Fruit fly (Drosophila melanogaster) whole organism, embryonic: ENCODE data around the gene mon2.

Experiments used
- ATbp ChIP-seq: fragments of 200-800 bp; sonication (Bioruptor generic); optimal IDR thresholded peaks from 2 replicates; lab custom pipeline; 2017; ENCODE audit warnings: missing biosample characterization, mild to moderate bottlenecking, missing genetic modification characterization, missing genetic modification reagents
- Awh ChIP-seq: fragments of 200-800 bp; sonication (Bioruptor generic); IDR thresholded peaks from 2 replicates; pipeline ENCODE4, ENCODE4 v1.3.6; 2022; ENCODE audit warnings: missing biosample characterization, missing genetic modification characterization
- Bteb2 ChIP-seq: fragments of 200-800 bp; sonication (Bioruptor generic); optimal IDR thresholded peaks from 2 replicates; lab custom pipeline; 2016; ENCODE audit warnings: missing biosample characterization, missing genetic modification characterization
- CG10147 ChIP-seq: fragments of 200-800 bp; sonication (Bioruptor generic); optimal IDR thresholded peaks from 2 replicates; lab custom pipeline; 2019; ENCODE audit warnings: missing biosample characterization, mild to moderate bottlenecking, missing genetic modification characterization, moderate library complexity
- CG10209 ChIP-seq: fragments of 200-800 bp; sonication (Bioruptor generic); optimal IDR thresholded peaks from 3 replicates; lab custom pipeline; 2017; ENCODE audit warnings: missing biosample characterization, mild to moderate bottlenecking, missing genetic modification characterization, missing genetic modification reagents
- CG10274 ChIP-seq: fragments of 200-800 bp; sonication (Bioruptor generic); optimal IDR thresholded peaks from 3 replicates; lab custom pipeline; 2017; ENCODE audit warnings: missing biosample characterization, mild to moderate bottlenecking, missing genetic modification characterization
- CG10462 ChIP-seq: fragments of 200-800 bp; sonication (Bioruptor generic); optimal IDR thresholded peaks from 2 replicates; lab custom pipeline; 2016; ENCODE audit warnings: missing biosample characterization, missing genetic modification characterization
- CG10654 ChIP-seq: fragments of 200-800 bp; sonication (Bioruptor generic); optimal IDR thresholded peaks from 2 replicates; lab custom pipeline; 2016; ENCODE audit warnings: missing biosample characterization, missing genetic modification characterization
- CG10979 ChIP-seq: fragments of 200-800 bp; sonication (Bioruptor generic); optimal IDR thresholded peaks from 2 replicates; lab custom pipeline; 2018; ENCODE audit warnings: missing biosample characterization, mild to moderate bottlenecking, missing genetic modification characterization, moderate library complexity
- CG11456 ChIP-seq: fragments of 200-800 bp; sonication (Bioruptor generic); IDR thresholded peaks from 3 replicates; pipeline ENCODE4 v1.3.6; 2022; ENCODE audit warnings: missing biosample characterization, missing genetic modification characterization
- CG13624 ChIP-seq: fragments of 200-800 bp; sonication (Bioruptor generic); optimal IDR thresholded peaks from 2 replicates; lab custom pipeline; 2016; ENCODE audit warnings: missing biosample characterization, missing genetic modification characterization
- CG13775 ChIP-seq: fragments of 200-800 bp; sonication (Bioruptor generic); optimal IDR thresholded peaks from 3 replicates; lab custom pipeline; 2017; ENCODE audit warnings: missing biosample characterization, mild to moderate bottlenecking, missing genetic modification characterization
- CG17385 ChIP-seq: fragments of 200-800 bp; sonication (Bioruptor generic); optimal IDR thresholded peaks from 3 replicates; lab custom pipeline; 2018; ENCODE audit warnings: missing biosample characterization, mild to moderate bottlenecking, missing genetic modification characterization
- CG2712 ChIP-seq: fragments of 200-800 bp; optimal IDR thresholded peaks from 3 replicates; lab custom pipeline; 2019; ENCODE audit warnings: missing biosample characterization, mild to moderate bottlenecking, missing genetic modification characterization, moderate library complexity
- CG3065 ChIP-seq: fragments of 200-800 bp; sonication (Bioruptor generic); optimal IDR thresholded peaks from 2 replicates; lab custom pipeline; 2016; ENCODE audit warnings: missing biosample characterization, missing genetic modification characterization
- CG32532 ChIP-seq: fragments of 200-800 bp; sonication (Bioruptor generic); IDR thresholded peaks from 2 replicates; pipeline ENCODE4 v1.3.6; 2022; ENCODE audit warnings: missing biosample characterization, missing genetic modification characterization
- CG3407 ChIP-seq: fragments of 200-800 bp; sonication (Bioruptor generic); optimal IDR thresholded peaks from 2 replicates; lab custom pipeline; 2018; ENCODE audit warnings: missing biosample characterization, mild to moderate bottlenecking, missing genetic modification characterization
- CG34422 ChIP-seq: fragments of 200-800 bp; sonication (Bioruptor generic); IDR thresholded peaks from 3 replicates; pipeline ENCODE4 v1.3.6; 2022; ENCODE audit warnings: missing biosample characterization, missing genetic modification characterization
- CG6175 ChIP-seq: fragments of 200-800 bp; sonication (Bioruptor generic); IDR thresholded peaks from 3 replicates; pipeline ENCODE4 v1.3.6; 2022; ENCODE audit warnings: missing biosample characterization, missing genetic modification characterization
- CG6683 ChIP-seq: fragments of 200-800 bp; sonication (Bioruptor generic); optimal IDR thresholded peaks from 2 replicates; lab custom pipeline; 2017; ENCODE audit warnings: missing biosample characterization, mild to moderate bottlenecking, missing genetic modification characterization, missing genetic modification reagents
- CG8089 ChIP-seq: fragments of 200-800 bp; sonication (Bioruptor generic); optimal IDR thresholded peaks from 3 replicates; lab custom pipeline; 2016; ENCODE audit warnings: missing biosample characterization, missing genetic modification characterization
- CG8359 ChIP-seq: fragments of 200-800 bp; sonication (Bioruptor generic); optimal IDR thresholded peaks from 2 replicates; lab custom pipeline; 2017; ENCODE audit warnings: missing biosample characterization, mild to moderate bottlenecking, missing genetic modification characterization, borderline replicate concordance
- CG9727 ChIP-seq: fragments of 200-800 bp; sonication (Bioruptor generic); optimal IDR thresholded peaks from 3 replicates; lab custom pipeline; 2017; ENCODE audit warnings: missing biosample characterization, mild to moderate bottlenecking, missing genetic modification characterization
- Hmx ChIP-seq: fragments of 200-800 bp; sonication (Bioruptor generic); optimal IDR thresholded peaks from 2 replicates; lab custom pipeline; 2016; ENCODE audit warnings: missing biosample characterization, missing genetic modification characterization
- Jarid2 ChIP-seq: fragments of 200-800 bp; sonication (Bioruptor generic); optimal IDR thresholded peaks from 3 replicates; lab custom pipeline; 2017; ENCODE audit warnings: mild to moderate bottlenecking, missing biosample characterization, missing genetic modification reagents, missing genetic modification characterization
- Lim3 ChIP-seq: fragments of 200-800 bp; sonication (Bioruptor generic); IDR thresholded peaks from 2 replicates; pipeline ENCODE4 v1.3.6; 2022; ENCODE audit warnings: missing biosample characterization, missing genetic modification characterization
- Myb ChIP-seq: fragments of 200-800 bp; sonication (Bioruptor generic); optimal IDR thresholded peaks from 2 replicates; lab custom pipeline; 2016; ENCODE audit warnings: missing biosample characterization, missing genetic modification characterization
- Oaz ChIP-seq: fragments of 200-800 bp; sonication (Bioruptor generic); IDR thresholded peaks from 2 replicates; pipeline ENCODE4 v1.3.6; 2022; ENCODE audit warnings: missing biosample characterization, missing genetic modification characterization
- Oli ChIP-seq: fragments of 200-800 bp; sonication (Bioruptor generic); optimal IDR thresholded peaks from 2 replicates; lab custom pipeline; 2018; ENCODE audit warnings: missing biosample characterization, mild to moderate bottlenecking, missing genetic modification characterization, moderate library complexity
- Tbp ChIP-seq: fragments of >200 bp; optimal IDR thresholded peaks from 2 replicates; lab custom pipeline; 2018; ENCODE audit warnings: missing biosample characterization, missing genetic modification characterization
- abd-A ChIP-seq: fragments of 200-800 bp; sonication (Bioruptor generic); optimal IDR thresholded peaks from 3 replicates; lab custom pipeline; 2019; ENCODE audit warnings: missing biosample characterization, mild to moderate bottlenecking, missing genetic modification characterization, moderate library complexity
- al ChIP-seq: fragments of 200-800 bp; sonication (Bioruptor generic); IDR thresholded peaks from 2 replicates; pipeline ENCODE4 v1.3.6; 2022; ENCODE audit warnings: missing biosample characterization, missing genetic modification characterization
- ash1 ChIP-seq: fragments of 200-800 bp; sonication (Bioruptor generic); optimal IDR thresholded peaks from 2 replicates; lab custom pipeline; 2018; ENCODE audit warnings: missing biosample characterization, mild to moderate bottlenecking, missing genetic modification characterization
- bowl ChIP-seq: fragments of 200-800 bp; sonication (Bioruptor generic); IDR thresholded peaks from 2 replicates; pipeline ENCODE4 v1.3.6; 2022; ENCODE audit warnings: missing biosample characterization, missing genetic modification characterization
- cas ChIP-seq: fragments of 200-800 bp; sonication (Bioruptor generic); IDR thresholded peaks from 2 replicates; pipeline ENCODE4 v1.3.6; 2022; ENCODE audit warnings: missing biosample characterization, missing genetic modification characterization
- cwo ChIP-seq: fragments of 200-800 bp; sonication (Bioruptor generic); optimal IDR thresholded peaks from 3 replicates; lab custom pipeline; 2017; ENCODE audit warnings: missing biosample characterization, missing genetic modification characterization, mild to moderate bottlenecking, moderate library complexity, missing genetic modification reagents
- emc ChIP-seq: fragments of 200-800 bp; sonication (Bioruptor generic); optimal IDR thresholded peaks from 2 replicates; lab custom pipeline; 2016; ENCODE audit warnings: missing biosample characterization, missing genetic modification characterization
- gcm2 ChIP-seq: fragments of 200-800 bp; sonication (Bioruptor generic); optimal IDR thresholded peaks from 2 replicates; lab custom pipeline; 2016; ENCODE audit warnings: missing biosample characterization, missing genetic modification characterization
- jing ChIP-seq: fragments of 200-800 bp; sonication (Bioruptor generic); optimal IDR thresholded peaks from 2 replicates; lab custom pipeline; 2018; ENCODE audit warnings: missing biosample characterization, mild to moderate bottlenecking, missing genetic modification characterization
- lov ChIP-seq, 2 experiments: fragments of 200-800 bp in 1 of 2; fragments of >200 bp in 1 of 2; sonication (Bioruptor generic) in 1 of 2; IDR thresholded peaks in 1 of 2; optimal IDR thresholded peaks in 1 of 2; 2 replicates in 1 of 2; 3 replicates in 1 of 2; pipeline versions ENCODE4 v1.3.6 to Lab custom; 2017 to 2022; ENCODE audit warnings: missing biosample characterization in 1 of 2, missing genetic modification characterization in 1 of 2
- nom ChIP-seq: fragments of 200-800 bp; sonication (Bioruptor generic); optimal IDR thresholded peaks from 2 replicates; lab custom pipeline; 2017; ENCODE audit warnings: missing biosample characterization, missing genetic modification characterization, mild to moderate bottlenecking, moderate library complexity, missing genetic modification reagents
- otp ChIP-seq: fragments of 200-800 bp; sonication (Bioruptor generic); IDR thresholded peaks from 3 replicates; pipeline ENCODE4, ENCODE4 v1.3.6; 2022; ENCODE audit warnings: missing biosample characterization, missing genetic modification characterization
- pita ChIP-seq: fragments of 200-800 bp; sonication (Bioruptor generic); optimal IDR thresholded peaks from 2 replicates; lab custom pipeline; 2017; ENCODE audit warnings: missing biosample characterization, mild to moderate bottlenecking, missing genetic modification characterization
- repo ChIP-seq: fragments of 200-800 bp; sonication (Bioruptor generic); optimal IDR thresholded peaks from 2 replicates; lab custom pipeline; 2016; ENCODE audit warnings: missing biosample characterization, missing genetic modification characterization
- row ChIP-seq: fragments of 200-800 bp; sonication (Bioruptor generic); IDR thresholded peaks from 3 replicates; pipeline ENCODE4 v1.3.6; 2022; ENCODE audit warnings: missing biosample characterization, missing genetic modification characterization
- sc ChIP-seq, 3 experiments: fragments of >200 bp in 2 of 3; fragments of 200-800 bp in 1 of 3; sonication (Bioruptor generic) in 1 of 3; optimal IDR thresholded peaks; 2 replicates in 2 of 3; 3 replicates in 1 of 3; lab custom pipeline; 2017; ENCODE audit warnings: mild to moderate bottlenecking in 1 of 3, missing biosample characterization in 1 of 3, missing genetic modification characterization in 1 of 3, missing genetic modification reagents in 1 of 3
- sqz ChIP-seq: fragments of 200-800 bp; sonication (Bioruptor generic); optimal IDR thresholded peaks from 3 replicates; lab custom pipeline; 2018; ENCODE audit warnings: missing biosample characterization, mild to moderate bottlenecking, missing genetic modification characterization
- sug ChIP-seq: fragments of 200-800 bp; optimal IDR thresholded peaks from 2 replicates; lab custom pipeline; 2019; ENCODE audit warnings: missing biosample characterization, mild to moderate bottlenecking, missing genetic modification characterization, moderate library complexity
- vnd ChIP-seq: fragments of 200-800 bp; sonication (Bioruptor generic); IDR thresholded peaks from 3 replicates; pipeline ENCODE4 v1.3.6; 2022; ENCODE audit warnings: missing biosample characterization, missing genetic modification characterization; ENCODE audit not compliant: partially characterized antibody
- zfh2 ChIP-seq: fragments of 200-800 bp; sonication (Bioruptor generic); optimal IDR thresholded peaks from 2 replicates; lab custom pipeline; 2016; ENCODE audit warnings: missing biosample characterization, missing genetic modification characterization

Gene mon2

DNA sequence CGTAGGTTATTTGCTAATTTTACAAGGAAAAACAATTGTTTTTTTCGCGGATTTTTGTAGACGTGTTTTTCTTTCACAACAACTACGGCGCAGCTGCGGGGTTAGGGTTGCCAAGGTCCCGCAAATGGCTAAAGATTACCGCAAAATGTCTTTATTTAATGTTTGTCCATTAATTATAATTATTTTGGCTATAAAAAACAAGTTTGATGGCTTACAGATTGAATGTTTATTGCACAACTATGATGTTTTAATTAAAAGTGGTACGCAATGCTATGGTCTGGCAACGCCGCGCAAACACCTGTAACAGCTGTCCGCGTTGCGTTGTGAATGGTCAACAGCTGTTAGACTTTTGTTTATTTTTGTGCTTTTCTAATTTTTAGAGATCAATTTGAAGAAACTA is 32.9 kb upstream of the mon2 start (continued):
- TF ChIP-seq sug (tag; lab: Kevin White, UChicago) (peak; percentile 67), sqz (peak; percentile 22), otp (0 out of 3 replicates have a peak, but pooled peaks have one; percentile 33), CG17385 (GFP tag; lab: Kevin White, UChicago) (peak; percentile 68), CG6175 (no peak), Awh (GFP tag; lab: Robert Waterston, UW) (peak; percentile 60), CG10654 (peak; percentile 68), Tbp (GFP tag; lab: Kevin White, UChicago) (no peak), gcm2 (peak; percentile 31), CG2712 (tag; lab: Kevin White, UChicago) (peak; percentile 75), vnd (no peak), CG6683 (GFP tag; lab: Kevin White, UChicago) (peak; percentile 33), cwo (GFP tag; lab: Kevin White, UChicago) (peak; percentile 21), CG8089 (GFP tag; lab: Kevin White, UChicago) (peak; percentile 28), CG13624 (GFP tag; lab: Kevin White, UChicago) (peak; percentile 87), row (GFP tag; lab: Robert Waterston, UW) (peak; percentile 87), emc (GFP tag; lab: Kevin White, UChicago) (peak; percentile 6), CG10462 (no peak), CG3407 (no peak), bowl (GFP tag; lab: Robert Waterston, UW) (no peak), al (GFP tag; lab: Robert Waterston, UW) (peak; percentile 37; the same call in 1 of the 2 replicates), CG10274 (GFP tag; lab: Kevin White, UChicago) (peak; percentile 7), zfh2 (GFP tag; lab: Kevin White, UChicago) (peak; percentile 78), CG32532 (GFP tag; lab: Robert Waterston, UW) (peak; percentile 79), nom (GFP tag; lab: Kevin White, UChicago) (peak; percentile 4), Bteb2 (GFP tag; lab: Kevin White, UChicago) (peak; percentile 74), Hmx (peak; percentile 28), CG9727 (GFP tag; lab: Kevin White, UChicago) (peak; percentile 70), CG3065 (GFP tag; lab: Kevin White, UChicago) (peak; percentile 25), Myb (GFP tag; lab: Kevin White, UChicago) (peak; percentile 47), CG10979 (peak; percentile 64), CG10147 (GFP tag; lab: Kevin White, UChicago) (peak; percentile 78), CG11456 (no peak), ash1 (GFP tag; lab: Kevin White, UChicago) (no peak), CG13775 (GFP tag; lab: Kevin White, UChicago) (peak; percentile 73), Oaz (GFP tag; lab: Robert Waterston, UW) (no peak), Oli (tag; lab: Kevin White, UChicago) (peak; percentile 21), cas (GFP tag; lab: Robert Waterston, UW) (peak; percentile 66; the same call in 1 of the 2 replicates), CG8359 (GFP tag; lab: Kevin White, UChicago) (no peak), abd-A (peak; percentile 51), sc (optimal IDR thresholded peaks at IDR 0.05; lab: Kevin White, UChicago) (no peak), sc (GFP tag; optimal IDR thresholded peaks at IDR 0.05; lab: Kevin White, UChicago) (peak; percentile 12), pita (GFP tag; lab: Kevin White, UChicago) (no peak), lov (optimal IDR thresholded peaks at IDR 0.05; lab: Kevin White, UChicago) (no peak), lov (GFP tag; IDR thresholded peaks at IDR 0.05; lab: Robert Waterston, UW) (0 out of 3 replicates have a peak, but pooled peaks have one; percentile 45), ATbp (GFP tag; lab: Kevin White, UChicago) (no peak), CG10209 (GFP tag; lab: Kevin White, UChicago) (peak; percentile 60), jing (GFP tag; lab: Kevin White, UChicago) (peak; percentile 11), repo (GFP tag; lab: Kevin White, UChicago) (peak; percentile 77), Jarid2 (GFP tag; lab: Kevin White, UChicago) (peak; percentile 6), CG34422 (peak; percentile 69; the same call in 2 of the 3 replicates), Lim3 (no peak)
